Worm (Caenorhabditis elegans) whole organism, L4/young adult: ENCODE data around the gene nhr-154.
A peak's percentile ranks its signal among the peaks of the same experiment; 100 is the strongest.

Experiments used
- W03F9.2 ChIP-seq: fragments of 150-350 bp; optimal IDR thresholded peaks from 2 replicates; lab custom pipeline; 2014; ENCODE audit warnings: missing biosample characterization, missing genetic modification characterization
- dao-5 ChIP-seq: sonication (generic microtip); optimal IDR thresholded peaks from 2 replicates; lab custom pipeline; 2016; ENCODE audit warnings: missing genotype, missing genetic modification characterization, moderate library complexity, missing compliant biosample characterization
- him-1 ChIP-seq: sonication (generic microtip); optimal IDR thresholded peaks from 2 replicates; lab custom pipeline; 2016; ENCODE audit warnings: missing genotype, missing genetic modification reagents, missing genetic modification characterization, missing compliant biosample characterization

The nhr-154 gene

ce11 chrV:12100794-12101343 is at the start of gene nhr-154:
TSS of gene nhr-154 (plus strand) at chrV:12101293.
- TF ChIP-seq dao-5 (tag; lab: Kevin White, UChicago) = no peak
- peak; percentile 17 for TF ChIP-seq W03F9.2 (tag; lab: Kevin White, UChicago)
- no peak for TF ChIP-seq him-1 (tag; lab: Kevin White, UChicago)

ce11 chrV:12053598-12053997 is 47.5 kb upstream of the nhr-154 start, which contains the start of gene F10C2.7:
TSS of gene F10C2.7 (plus strand) at chrV:12053898.
- TF ChIP-seq dao-5 (tag; lab: Kevin White, UChicago) (no peak), him-1 (tag; lab: Kevin White, UChicago) (no peak), W03F9.2 (tag; lab: Kevin White, UChicago) (no peak)

ce11 chrV:12059719-12060118 is 41.4 kb upstream of the nhr-154 start, which contains the start of gene R07B7.2:
TSS of gene R07B7.2 (minus strand) at chrV:12059753.
- TF ChIP-seq W03F9.2 (tag; lab: Kevin White, UChicago) (no peak), dao-5 (tag; lab: Kevin White, UChicago) (no peak), him-1 (tag; lab: Kevin White, UChicago) (no peak)

- TF ChIP-seq him-1 (tag; lab: Kevin White, UChicago) (no peak), W03F9.2 (tag; lab: Kevin White, UChicago) (no peak), dao-5 (tag; lab: Kevin White, UChicago) (no peak)
Observed at ce11 chrV:12063036-12063435, 38.1 kb upstream of the nhr-154 start, which contains the start of gene clh-6. TSS of gene clh-6 (minus strand) at chrV:12063368.

- no peak for TF ChIP-seq W03F9.2 (tag; lab: Kevin White, UChicago)
- no peak for TF ChIP-seq dao-5 (tag; lab: Kevin White, UChicago)
- TF ChIP-seq him-1 (tag; lab: Kevin White, UChicago) = no peak
Observed at ce11 chrV:12065369-12065768, 35.7 kb upstream of the nhr-154 start, which contains the start of gene pqn-53. TSS of gene pqn-53 (minus strand) at chrV:12065391.

ce11 chrV:12065859-12066258 is 35.2 kb upstream of the nhr-154 start:
- peak; percentile 39 for TF ChIP-seq W03F9.2 (tag; lab: Kevin White, UChicago)
- no peak for TF ChIP-seq dao-5 (tag; lab: Kevin White, UChicago)
- no peak for TF ChIP-seq him-1 (tag; lab: Kevin White, UChicago)

- no peak for TF ChIP-seq W03F9.2 (tag; lab: Kevin White, UChicago)
- TF ChIP-seq dao-5 (tag; lab: Kevin White, UChicago) = no peak
- no peak for TF ChIP-seq him-1 (tag; lab: Kevin White, UChicago)
Observed at ce11 chrV:12068437-12068836, 32.7 kb upstream of the nhr-154 start, which contains the start of gene kmo-2. TSS of gene kmo-2 (minus strand) at chrV:12068537.

ce11 chrV:12070419-12070818 is 30.7 kb upstream of the nhr-154 start, which contains the start of gene kmo-1:
TSS of gene kmo-1 (minus strand) at chrV:12070519.
- TF ChIP-seq dao-5 (tag; lab: Kevin White, UChicago) (no peak), him-1 (tag; lab: Kevin White, UChicago) (no peak), W03F9.2 (tag; lab: Kevin White, UChicago) (no peak)

- TF ChIP-seq dao-5 (tag; lab: Kevin White, UChicago) (no peak), W03F9.2 (tag; lab: Kevin White, UChicago) (no peak), him-1 (tag; lab: Kevin White, UChicago) (no peak)
Observed at ce11 chrV:12071483-12071882, 29.6 kb upstream of the nhr-154 start.

ce11 chrV:12074886-12075285 is 26.2 kb upstream of the nhr-154 start, which contains the start of gene R07B7.6:
TSS of gene R07B7.6 (minus strand) at chrV:12074986.
- no peak for TF ChIP-seq W03F9.2 (tag; lab: Kevin White, UChicago)
- TF ChIP-seq him-1 (tag; lab: Kevin White, UChicago) = no peak
- TF ChIP-seq dao-5 (tag; lab: Kevin White, UChicago) = no peak

ce11 chrV:12075983-12076382 is 25.1 kb upstream of the nhr-154 start:
- TF ChIP-seq him-1 (tag; lab: Kevin White, UChicago) (no peak), dao-5 (tag; lab: Kevin White, UChicago) (no peak), W03F9.2 (tag; lab: Kevin White, UChicago) (no peak)

- TF ChIP-seq him-1 (tag; lab: Kevin White, UChicago) (no peak), dao-5 (tag; lab: Kevin White, UChicago) (no peak), W03F9.2 (tag; lab: Kevin White, UChicago) (no peak)
Observed at ce11 chrV:12080274-12080673, 20.8 kb upstream of the nhr-154 start, which contains the start of gene R07B7.9. TSS of gene R07B7.9 (minus strand) at chrV:12080374.

- TF ChIP-seq W03F9.2 (tag; lab: Kevin White, UChicago) (no peak), dao-5 (tag; lab: Kevin White, UChicago) (no peak), him-1 (tag; lab: Kevin White, UChicago) (no peak)
Observed at ce11 chrV:12082932-12083331, 18.2 kb upstream of the nhr-154 start, which contains the start of gene R07B7.10. TSS of gene R07B7.10 (plus strand) at chrV:12083216.

- TF ChIP-seq him-1 (tag; lab: Kevin White, UChicago) = no peak
- no peak for TF ChIP-seq dao-5 (tag; lab: Kevin White, UChicago)
- TF ChIP-seq W03F9.2 (tag; lab: Kevin White, UChicago) = no peak
Observed at ce11 chrV:12084216-12084615, 16.9 kb upstream of the nhr-154 start, which contains the start of gene R07B7.8. TSS of gene R07B7.8 (minus strand) at chrV:12084316.
